Fruit fly (Drosophila melanogaster) whole organism, adult: ENCODE results near the gene sphinx2.

ENCODE experiments used
- CG11617 ChIP-seq: fragments of 200-800 bp; sonication (Bioruptor generic); optimal IDR thresholded peaks from 2 replicates; lab custom pipeline; 2017; ENCODE audit warnings: mild to moderate bottlenecking, missing biosample characterization, missing genetic modification reagents, missing genetic modification characterization
- CG12768 ChIP-seq: fragments of 200-800 bp; sonication (Bioruptor generic); optimal IDR thresholded peaks from 2 replicates; lab custom pipeline; 2017; ENCODE audit warnings: missing biosample characterization, missing genetic modification characterization, mild to moderate bottlenecking, moderate library complexity, missing genetic modification reagents
- CG14711 ChIP-seq: fragments of 200-800 bp; sonication (Bioruptor generic); optimal IDR thresholded peaks from 2 replicates; lab custom pipeline; 2018; ENCODE audit warnings: missing biosample characterization, mild to moderate bottlenecking, missing genetic modification characterization, moderate library complexity
- CG1620 ChIP-seq: fragments of 200-800 bp; sonication (Bioruptor generic); optimal IDR thresholded peaks from 2 replicates; lab custom pipeline; 2016; ENCODE audit warnings: missing biosample characterization, missing genetic modification characterization
- CG33017 ChIP-seq: fragments of 200-800 bp; sonication (Bioruptor generic); optimal IDR thresholded peaks from 2 replicates; lab custom pipeline; 2018; ENCODE audit warnings: missing biosample characterization, mild to moderate bottlenecking, missing genetic modification characterization, moderate library complexity
- CG5204 ChIP-seq: fragments of 200-800 bp; sonication (Bioruptor generic); optimal IDR thresholded peaks from 2 replicates; lab custom pipeline; 2016; ENCODE audit warnings: missing biosample characterization, missing genetic modification characterization
- CG7045 ChIP-seq: fragments of 200-800 bp; sonication (Bioruptor generic); optimal IDR thresholded peaks from 2 replicates; lab custom pipeline; 2017; ENCODE audit warnings: missing biosample characterization, mild to moderate bottlenecking, missing genetic modification characterization
- CG7101 ChIP-seq: fragments of 200-800 bp; sonication (Bioruptor generic); optimal IDR thresholded peaks from 2 replicates; lab custom pipeline; 2018; ENCODE audit warnings: missing biosample characterization, mild to moderate bottlenecking, missing genetic modification characterization, moderate library complexity
- Clk ChIP-seq: fragments of 200-800 bp; sonication (Bioruptor generic); optimal IDR thresholded peaks from 2 replicates; lab custom pipeline; 2017; ENCODE audit warnings: missing biosample characterization, missing genetic modification characterization
- Crg-1 ChIP-seq: fragments of 200-800 bp; sonication (Bioruptor generic); optimal IDR thresholded peaks from 2 replicates; lab custom pipeline; 2016; ENCODE audit warnings: missing biosample characterization, missing genetic modification characterization
- Hr96 ChIP-seq: fragments of 200-800 bp; sonication (Bioruptor generic); optimal IDR thresholded peaks from 2 replicates; lab custom pipeline; 2016; ENCODE audit warnings: missing biosample characterization, missing genetic modification characterization
- Mnt ChIP-seq: fragments of 200-800 bp; sonication (Bioruptor generic); optimal IDR thresholded peaks from 2 replicates; lab custom pipeline; 2016; ENCODE audit warnings: missing biosample characterization, mild to moderate bottlenecking, missing genetic modification characterization
- cic ChIP-seq: fragments of 200-800 bp; sonication (Bioruptor generic); optimal IDR thresholded peaks from 2 replicates; lab custom pipeline; 2017; ENCODE audit warnings: missing biosample characterization, mild to moderate bottlenecking, missing genetic modification characterization, moderate library complexity
- cnc ChIP-seq, 2 experiments: fragments of >200 bp; optimal IDR thresholded peaks; 2 replicates each; lab custom pipeline; 2017
- kay ChIP-seq: fragments of 200-800 bp; sonication (Bioruptor generic); peaks from one replicate; lab custom pipeline; 2016; ENCODE audit warnings: missing biosample characterization, missing genetic modification characterization, borderline replicate concordance
- ovo ChIP-seq: fragments of 200-800 bp; sonication (Bioruptor generic); optimal IDR thresholded peaks from 2 replicates; lab custom pipeline; 2016; ENCODE audit warnings: missing biosample characterization, missing genetic modification characterization
- pad ChIP-seq: fragments of 200-800 bp; sonication (Bioruptor generic); optimal IDR thresholded peaks from 3 replicates; lab custom pipeline; 2017; ENCODE audit warnings: missing biosample characterization, missing genetic modification characterization, mild to moderate bottlenecking, moderate library complexity, missing genetic modification reagents
- tj ChIP-seq: fragments of 200-800 bp; sonication (Bioruptor generic); optimal IDR thresholded peaks from 3 replicates; lab custom pipeline; 2017; ENCODE audit warnings: missing biosample characterization, mild to moderate bottlenecking, missing genetic modification characterization, moderate library complexity
- toe ChIP-seq: fragments of 200-800 bp; sonication (Bioruptor generic); optimal IDR thresholded peaks from 2 replicates; lab custom pipeline; 2016; ENCODE audit warnings: missing biosample characterization, missing genetic modification characterization

The sphinx2 gene

dm6 chr3L:7399770-7400169 is 40.8 kb downstream of the sphinx2 start, which contains the start of gene CG18417:
Gene CG18417, plus strand, starts transcription at chr3L:7400070.
- TF ChIP-seq kay (GFP tag; lab: Kevin White, UChicago) = no peak

- TF ChIP-seq CG33017 (tag; lab: Kevin White, UChicago) (no peak), cnc (optimal IDR thresholded peaks at IDR 0.05; lab: Kevin White, UChicago) (no peak)
Measured at dm6 chr3L:7397979-7398378, 42.6 kb downstream of the sphinx2 start, which contains the start of gene CG8562. Gene CG8562, plus strand, starts transcription at chr3L:7398285.

dm6 chr3L:7396055-7396454 is 44.5 kb downstream of the sphinx2 start, which contains the start of gene CG32379:
Gene CG32379, plus strand, starts transcription at chr3L:7396355.
- TF ChIP-seq cic (no peak), Mnt (no peak), CG11617 (GFP tag; lab: Kevin White, UChicago) (no peak), cnc (optimal IDR thresholded peaks at IDR 0.05; lab: Kevin White, UChicago) (no peak), Crg-1 (GFP tag; lab: Kevin White, UChicago) (no peak), toe (no peak), CG7101 (tag; lab: Kevin White, UChicago) (no peak), CG12768 (no peak), pad (GFP tag; lab: Kevin White, UChicago) (no peak), CG5204 (no peak), ovo (GFP tag; lab: Kevin White, UChicago) (no peak), Hr96 (no peak), CG33017 (tag; lab: Kevin White, UChicago) (no peak), tj (no peak), CG7045 (GFP tag; lab: Kevin White, UChicago) (no peak)

- TF ChIP-seq Hr96 (no peak), Mnt (no peak), CG5204 (no peak), CG7101 (tag; lab: Kevin White, UChicago) (no peak), CG12768 (no peak), ovo (GFP tag; lab: Kevin White, UChicago) (no peak), CG1620 (GFP tag; lab: Kevin White, UChicago) (no peak), kay (GFP tag; lab: Kevin White, UChicago) (no peak), CG14711 (no peak), cnc (optimal IDR thresholded peaks at IDR 0.05; lab: Kevin White, UChicago) (no peak), pad (GFP tag; lab: Kevin White, UChicago) (no peak), Clk (GFP tag; lab: Kevin White, UChicago) (no peak), CG11617 (GFP tag; lab: Kevin White, UChicago) (no peak), CG7045 (GFP tag; lab: Kevin White, UChicago) (no peak), toe (no peak)
Measured at dm6 chr3L:7390442-7390841, 50.1 kb downstream of the sphinx2 start, which contains the start of gene CG8563. Gene CG8563, plus strand, starts transcription at chr3L:7390742.

- TF ChIP-seq Crg-1 (GFP tag; lab: Kevin White, UChicago) (no peak), CG5204 (no peak)
Measured at dm6 chr3L:7390004-7390403, 50.5 kb downstream of the sphinx2 start.
